Fruit fly (Drosophila melanogaster) ovary, adult (tissue): ENCODE measurements around the gene Brms1.

ENCODE experiments used
- CG17801 ChIP-seq: fragments of 200-800 bp; optimal IDR thresholded peaks from 2 replicates; lab custom pipeline; 2019; ENCODE audit warnings: missing biosample characterization, mild to moderate bottlenecking, missing genetic modification characterization, moderate library complexity; ENCODE audit not compliant: partially characterized antibody

Gene Brms1

dm6 chrX:12909577-12910426 is at the start of gene Brms1, which contains the start of gene CG4645:
Brms1 (minus strand) TSS chrX:12909622.
CG4645 (plus strand) TSS chrX:12909953.
- peak; percentile 31 for TF ChIP-seq CG17801

- TF ChIP-seq CG17801 = no peak
These were observed 49.5 kb upstream of the Brms1 start, which contains the start of gene CG32642 for dm6 chrX:12958920-12959319. CG32642 (plus strand) TSS chrX:12959220.

dm6 chrX:12957412-12957895 is 48.0 kb upstream of the Brms1 start, which contains the start of gene hec:
hec (minus strand) TSS chrX:12957462.
- no peak for TF ChIP-seq CG17801

dm6 chrX:12947670-12948069 is 38.2 kb upstream of the Brms1 start:
- TF ChIP-seq CG17801 = no peak

- no peak for TF ChIP-seq CG17801
These were observed 31.0 kb upstream of the Brms1 start for dm6 chrX:12940396-12940795.

- no peak for TF ChIP-seq CG17801
These were observed 30.5 kb upstream of the Brms1 start for dm6 chrX:12939951-12940350.

dm6 chrX:12939021-12939420 is 29.6 kb upstream of the Brms1 start:
- no peak for TF ChIP-seq CG17801

- TF ChIP-seq CG17801 = no peak
These were observed 28.6 kb upstream of the Brms1 start for dm6 chrX:12937825-12938520.

- no peak for TF ChIP-seq CG17801
These were observed 20.4 kb upstream of the Brms1 start for dm6 chrX:12929817-12930216.

dm6 chrX:12927612-12928011 is 18.2 kb upstream of the Brms1 start:
- no peak for TF ChIP-seq CG17801

- TF ChIP-seq CG17801 = no peak
These were observed 16.2 kb upstream of the Brms1 start for dm6 chrX:12925426-12926256.

- no peak for TF ChIP-seq CG17801
These were observed 14.0 kb upstream of the Brms1 start for dm6 chrX:12923258-12923901.

dm6 chrX:12922338-12922737 is 12.9 kb upstream of the Brms1 start:
- TF ChIP-seq CG17801 = no peak

- TF ChIP-seq CG17801 = no peak
These were observed 10.2 kb upstream of the Brms1 start for dm6 chrX:12919594-12919993.

- no peak for TF ChIP-seq CG17801
These were observed 7.8 kb upstream of the Brms1 start, which contains the start of gene fne for dm6 chrX:12917177-12917576. fne (plus strand) TSS chrX:12917477.

dm6 chrX:12913729-12914128 is 4.3 kb upstream of the Brms1 start:
- no peak for TF ChIP-seq CG17801
